Fruit fly (Drosophila melanogaster) whole organism: Measurements from ENCODE around the gene r-cup.

Experiments
- EcR ChIP-seq, 2 experiments: fragments of >200 bp; optimal IDR thresholded peaks; 2 replicates each; lab custom pipeline; 2017; ENCODE audit warnings: missing biosample characterization in 2 of 2, missing genetic modification characterization in 2 of 2, missing genetic modification reagents in 2 of 2
- psq ChIP-seq: fragments of >200 bp; optimal IDR thresholded peaks from 2 replicates; lab custom pipeline; 2017
- usp ChIP-seq: fragments of >200 bp; optimal IDR thresholded peaks from 2 replicates; lab custom pipeline; 2017; ENCODE audit warnings: missing biosample characterization, missing genetic modification characterization, mixed read lengths

DNA sequence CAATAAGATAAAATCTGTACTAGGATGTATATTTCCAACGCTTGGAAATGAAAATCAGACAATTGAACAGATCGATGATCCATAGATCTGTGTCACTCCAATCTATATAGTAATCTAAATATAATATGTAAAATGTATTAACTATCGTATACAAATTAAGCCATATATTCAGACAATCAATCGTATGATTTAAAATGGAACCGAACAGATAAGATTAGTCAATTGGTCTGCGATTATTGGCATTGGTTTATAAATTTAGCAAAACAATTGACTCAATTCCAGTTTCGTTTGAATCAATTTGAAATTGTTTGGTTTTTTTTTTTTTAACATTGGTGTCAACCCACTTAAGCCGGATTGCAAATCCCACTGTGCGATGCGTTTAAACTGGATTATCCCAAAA lies 42.2 kb upstream of the r-cup start:
- no peak for TF ChIP-seq psq (lab: Kevin White, UChicago)
- no peak for TF ChIP-seq EcR (GFP tag; optimal IDR thresholded peaks at IDR 0.05; lab: Kevin White, UChicago)
- TF ChIP-seq usp (GFP tag; lab: Kevin White, UChicago), result no peak
